Worm (Caenorhabditis elegans) whole organism, L3 larva: Measurements from ENCODE around the gene C35B1.5.

Source experiments
- ZK546.5 ChIP-seq: sonication (generic microtip); optimal IDR thresholded peaks from 2 replicates; lab custom pipeline; 2017; ENCODE audit warnings: missing biosample characterization, missing genetic modification characterization
- aly-2 ChIP-seq: fragments of 150-350 bp; optimal IDR thresholded peaks from 2 replicates; lab custom pipeline; 2014; ENCODE audit warnings: missing biosample characterization, missing genetic modification characterization
- egl-27 ChIP-seq: sonication (generic microtip); optimal IDR thresholded peaks from 4 replicates; lab custom pipeline; 2017; ENCODE audit warnings: missing biosample characterization, missing genetic modification reagents, missing genetic modification characterization
- egl-5 ChIP-seq: fragments of 150-350 bp; optimal IDR thresholded peaks from 2 replicates; lab custom pipeline; 2017; ENCODE audit warnings: missing biosample characterization, missing genetic modification reagents, missing genetic modification characterization, inconsistent platforms
- elt-1 ChIP-seq: fragments of 150-350 bp; optimal IDR thresholded peaks from 2 replicates; lab custom pipeline; 2014; ENCODE audit warnings: missing biosample characterization, missing genetic modification characterization
- elt-2 ChIP-seq: sonication (generic microtip); optimal IDR thresholded peaks from 2 replicates; lab custom pipeline; 2016; ENCODE audit warnings: missing genetic modification reagents, mild to moderate bottlenecking, missing genetic modification characterization, missing compliant biosample characterization
- jun-1 ChIP-seq: fragments of 150-350 bp; optimal IDR thresholded peaks from 2 replicates; lab custom pipeline; 2014; ENCODE audit warnings: missing biosample characterization, missing genetic modification reagents, missing genetic modification characterization
- nhr-11 ChIP-seq: fragments of 150-350 bp; optimal IDR thresholded peaks from 2 replicates; lab custom pipeline; 2014; ENCODE audit warnings: missing biosample characterization, missing genetic modification characterization
- nhr-237 ChIP-seq: fragments of 150-350 bp; optimal IDR thresholded peaks from 2 replicates; lab custom pipeline; 2014; ENCODE audit warnings: missing biosample characterization, missing genetic modification characterization
- skn-1 ChIP-seq: fragments of 150-350 bp; optimal IDR thresholded peaks from 2 replicates; lab custom pipeline; 2014; ENCODE audit warnings: missing biosample characterization, missing genetic modification characterization
- unc-62 ChIP-seq: fragments of 150-350 bp; sonication (generic microtip); optimal IDR thresholded peaks from 4 replicates; lab custom pipeline; 2014; ENCODE audit warnings: missing biosample characterization, missing genetic modification reagents, missing genetic modification characterization

- TF ChIP-seq egl-5 (tag; lab: Kevin White, UChicago) (no peak), ZK546.5 (tag; lab: Kevin White, UChicago) (no peak), unc-62 (GFP tag; lab: Kevin White, UChicago) (no peak), elt-1 (no peak), egl-27 (tag; lab: Kevin White, UChicago) (no peak), aly-2 (tag; lab: Kevin White, UChicago) (no peak), nhr-237 (tag; lab: Kevin White, UChicago) (no peak), nhr-11 (tag; lab: Kevin White, UChicago) (no peak), jun-1 (tag; lab: Kevin White, UChicago) (no peak), elt-2 (no peak), skn-1 (tag; lab: Kevin White, UChicago) (no peak)
These were observed 12.9 kb upstream of the C35B1.5 start for ce11 chrIV:4096940-4097339.
